Worm (Caenorhabditis elegans) whole organism, midembryonic: ENCODE results near the gene srlf-14.

Experiments
- med-1 ChIP-seq: sonication (generic microtip); optimal IDR thresholded peaks from 2 replicates; lab custom pipeline; 2017; ENCODE audit warnings: missing genetic modification characterization, mild to moderate bottlenecking, missing compliant biosample characterization, antibody characterized with exemption, missing genetic modification reagents; ENCODE audit not compliant: insufficient read depth
- ztf-23 ChIP-seq: fragments of 200-800 bp; sonication (Bioruptor generic); IDR thresholded peaks from 2 replicates; pipeline ENCODE4 v1.3.6; 2022; ENCODE audit warnings: missing genetic modification reagents, missing genetic modification characterization, missing compliant biosample characterization

DNA sequence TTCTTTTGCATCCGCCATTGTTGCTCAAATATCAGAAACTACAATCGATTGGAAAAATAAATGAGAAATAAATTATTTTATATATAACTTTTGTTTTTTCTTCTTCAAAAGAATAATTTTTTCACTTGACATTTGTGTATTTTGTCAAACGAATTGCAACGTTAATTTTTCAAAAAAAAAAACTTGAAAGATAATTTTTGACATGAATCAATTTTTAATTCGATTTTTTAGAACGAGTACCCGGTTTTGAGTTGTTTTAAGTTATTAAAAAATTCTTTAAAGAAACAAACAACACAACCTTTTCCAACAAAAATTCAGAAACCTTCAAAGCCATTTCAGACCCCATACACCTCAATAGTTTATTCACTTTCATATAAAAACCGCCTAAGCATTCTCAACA, 9.9 kb downstream of the srlf-14 start, which contains the start of gene F13E9.5:
- TF ChIP-seq ztf-23 (GFP tag; lab: Robert Waterston, UW) = no peak
- TF ChIP-seq med-1 (GFP tag; lab: Kevin White, UChicago) = no peak
